Fruit fly (Drosophila melanogaster): Measurements from ENCODE around the gene Cpr67B.

DNA sequence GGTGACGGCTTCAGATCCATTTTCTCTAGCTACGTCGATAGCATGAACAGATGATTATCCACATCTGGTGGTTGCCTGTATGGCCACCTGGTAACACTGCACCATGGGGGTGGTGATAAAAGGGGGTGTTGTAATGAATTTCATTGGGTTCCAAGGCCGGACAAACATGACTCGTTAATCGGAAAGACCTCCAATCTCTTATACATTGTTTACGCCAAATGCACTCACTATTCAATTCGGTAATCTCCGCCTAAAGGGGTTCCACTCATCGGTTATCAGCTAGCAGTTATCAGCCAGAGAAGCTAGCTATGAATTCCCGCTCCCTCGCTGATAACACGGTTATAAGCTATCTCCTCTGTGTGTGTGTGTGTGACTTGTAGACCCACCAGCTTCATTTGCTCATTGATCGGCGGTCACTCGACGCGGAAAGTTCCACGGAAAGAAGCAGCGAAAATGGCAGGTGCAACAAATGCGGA, 44.3 kb upstream of the Cpr67B start, which contains the start of gene Pdxk:
- TF ChIP-seq ttk (optimal IDR thresholded peaks at IDR 0.05), result no peak
- TF ChIP-seq psq (optimal IDR thresholded peaks at IDR 0.05), result no peak
- no peak for TF ChIP-seq insv (optimal IDR thresholded peaks at IDR 0.05)

All from Kc167 (cell line).